Fruit fly (Drosophila melanogaster) whole organism, embryonic: ENCODE results near the gene Gli.

Experiments
- C15 ChIP-seq: fragments of 200-800 bp; sonication (Bioruptor generic); IDR thresholded peaks from 3 replicates; pipeline ENCODE4 v1.3.6; 2022; ENCODE audit warnings: missing biosample characterization, missing genetic modification characterization
- CG12769 ChIP-seq: fragments of 200-800 bp; sonication (Bioruptor generic); optimal IDR thresholded peaks from 2 replicates; lab custom pipeline; 2019; ENCODE audit warnings: missing biosample characterization, mild to moderate bottlenecking, missing genetic modification characterization, moderate library complexity
- CG30020 ChIP-seq: fragments of 200-800 bp; optimal IDR thresholded peaks from 2 replicates; lab custom pipeline; 2019; ENCODE audit warnings: missing biosample characterization, mild to moderate bottlenecking, missing genetic modification characterization, moderate library complexity
- CG43689 ChIP-seq: fragments of 200-800 bp; sonication (Bioruptor generic); IDR thresholded peaks from 2 replicates; pipeline ENCODE4 v1.3.6; 2022; ENCODE audit warnings: missing biosample characterization, missing genetic modification characterization
- CHES-1-like ChIP-seq: fragments of 200-800 bp; sonication (Bioruptor generic); optimal IDR thresholded peaks from 2 replicates; lab custom pipeline; 2016; ENCODE audit warnings: missing biosample characterization, missing genetic modification characterization
- HLH54F ChIP-seq: fragments of 200-800 bp; sonication (Bioruptor generic); optimal IDR thresholded peaks from 3 replicates; lab custom pipeline; 2016; ENCODE audit warnings: missing biosample characterization, missing genetic modification characterization
- Nf-YA ChIP-seq: fragments of 200-800 bp; sonication (Bioruptor generic); IDR thresholded peaks from 2 replicates; pipeline ENCODE4 v1.3.6; 2022; ENCODE audit warnings: missing biosample characterization, missing genetic modification characterization
- amos ChIP-seq: fragments of 200-800 bp; sonication (Bioruptor generic); IDR thresholded peaks from 2 replicates; pipeline ENCODE4 v1.3.6; 2022; ENCODE audit warnings: missing biosample characterization, missing genetic modification characterization; ENCODE audit not compliant: partially characterized antibody
- sug ChIP-seq: fragments of 200-800 bp; optimal IDR thresholded peaks from 2 replicates; lab custom pipeline; 2019; ENCODE audit warnings: missing biosample characterization, mild to moderate bottlenecking, missing genetic modification characterization, moderate library complexity

dm6 chr2L:15741418-15741817 lies 21.1 kb downstream of the Gli start:
- no peak for TF ChIP-seq CG30020 (tag; lab: Kevin White, UChicago)
- TF ChIP-seq C15 (GFP tag; lab: Robert Waterston, UW) = no peak
- TF ChIP-seq Nf-YA (GFP tag; lab: Robert Waterston, UW) = no peak
- no peak for TF ChIP-seq CG12769 (tag; lab: Kevin White, UChicago)
- no peak for TF ChIP-seq amos (GFP tag; lab: Robert Waterston, UW)
- TF ChIP-seq sug = no peak
- no peak for TF ChIP-seq CHES-1-like (GFP tag; lab: Kevin White, UChicago)
- no peak for TF ChIP-seq CG43689
- no peak for TF ChIP-seq HLH54F (GFP tag; lab: Kevin White, UChicago)
